Worm (Caenorhabditis elegans) whole organism, L2 larva: ENCODE data around the gene F54C9.11.
A peak's percentile ranks its signal among the peaks of the same experiment; 100 is the strongest.

ENCODE experiments used
- C34F6.9 ChIP-seq: fragments of 150-350 bp; optimal IDR thresholded peaks from 2 replicates; lab custom pipeline; 2014; ENCODE audit warnings: missing biosample characterization, missing genetic modification characterization
- F13H6.1 ChIP-seq: sonication (generic microtip); optimal IDR thresholded peaks from 2 replicates; lab custom pipeline; 2016; ENCODE audit warnings: missing genetic modification characterization, missing compliant biosample characterization
- R02D3.7 ChIP-seq: fragments of 150-350 bp; optimal IDR thresholded peaks from 2 replicates; lab custom pipeline; 2014; ENCODE audit warnings: missing biosample characterization, missing genetic modification characterization
- Y55F3AM.14 ChIP-seq: fragments of 200-800 bp; sonication (Bioruptor generic); optimal IDR thresholded peaks from 2 replicates; lab custom pipeline; 2018; ENCODE audit warnings: mild to moderate bottlenecking, missing genetic modification characterization, missing compliant biosample characterization
- ZK546.5 ChIP-seq: sonication (generic microtip); optimal IDR thresholded peaks from 2 replicates; lab custom pipeline; 2017; ENCODE audit warnings: missing biosample characterization, missing genetic modification characterization
- alr-1 ChIP-seq: fragments of 150-350 bp; optimal IDR thresholded peaks from 2 replicates; lab custom pipeline; 2014; ENCODE audit warnings: missing biosample characterization, missing genetic modification characterization
- ama-1 ChIP-seq: fragments of 150-350 bp; optimal IDR thresholded peaks from 2 replicates; lab custom pipeline; 2018; ENCODE audit warnings: inconsistent platforms
- blmp-1 ChIP-seq: sonication (generic microtip); optimal IDR thresholded peaks from 2 replicates; lab custom pipeline; 2017; ENCODE audit warnings: missing genetic modification characterization, mild to moderate bottlenecking, missing compliant biosample characterization, antibody characterized with exemption, moderate library complexity; ENCODE audit not compliant: insufficient read depth
- ceh-16 ChIP-seq: fragments of 150-350 bp; optimal IDR thresholded peaks from 2 replicates; lab custom pipeline; 2014; ENCODE audit warnings: missing biosample characterization, missing genetic modification characterization
- ceh-82 ChIP-seq: fragments of 150-350 bp; optimal IDR thresholded peaks from 2 replicates; lab custom pipeline; 2014; ENCODE audit warnings: missing biosample characterization, missing genetic modification characterization
- dmd-4 ChIP-seq: sonication (generic microtip); optimal IDR thresholded peaks from 2 replicates; lab custom pipeline; 2017; ENCODE audit warnings: missing biosample characterization, missing genetic modification characterization
- egl-27 ChIP-seq: sonication (generic microtip); optimal IDR thresholded peaks from 3 replicates; lab custom pipeline; 2017; ENCODE audit warnings: missing biosample characterization, missing genetic modification reagents, missing genetic modification characterization
- elt-1 ChIP-seq: fragments of 150-350 bp; optimal IDR thresholded peaks from 2 replicates; lab custom pipeline; 2014; ENCODE audit warnings: missing biosample characterization, missing genetic modification characterization
- elt-3 ChIP-seq: sonication (generic microtip); optimal IDR thresholded peaks from 2 replicates; lab custom pipeline; 2017; ENCODE audit warnings: missing biosample characterization, missing genetic modification characterization
- fos-1 ChIP-seq: fragments of 150-350 bp; optimal IDR thresholded peaks from 2 replicates; lab custom pipeline; 2014; ENCODE audit warnings: missing biosample characterization, missing genetic modification characterization
- gmeb-1 ChIP-seq: fragments of 150-350 bp; optimal IDR thresholded peaks from 2 replicates; lab custom pipeline; 2014; ENCODE audit warnings: missing biosample characterization, missing genetic modification characterization
- lin-11 ChIP-seq: fragments of 150-350 bp; sonication (generic microtip); optimal IDR thresholded peaks from 2 replicates; lab custom pipeline; 2014; ENCODE audit warnings: missing biosample characterization, missing genetic modification characterization, inconsistent platforms, mixed read lengths
- lin-13 ChIP-seq: fragments of 150-350 bp; optimal IDR thresholded peaks from 2 replicates; lab custom pipeline; 2014; ENCODE audit warnings: missing biosample characterization, missing genetic modification reagents, missing genetic modification characterization
- lin-39 ChIP-seq: fragments of 150-350 bp; optimal IDR thresholded peaks from 2 replicates; lab custom pipeline; 2014; ENCODE audit warnings: missing biosample characterization, missing genetic modification reagents, missing genetic modification characterization
- lsy-2 ChIP-seq, 2 experiments: fragments of 150-350 bp in 1 of 2; sonication (generic microtip) in 1 of 2; optimal IDR thresholded peaks; 2 replicates each; lab custom pipeline; 2014 to 2017; ENCODE audit warnings: missing biosample characterization in 2 of 2, missing genetic modification characterization in 2 of 2
- mab-5 ChIP-seq: fragments of 150-350 bp; optimal IDR thresholded peaks from 2 replicates; lab custom pipeline; 2014; ENCODE audit warnings: missing biosample characterization, missing genetic modification characterization
- mbf-1 ChIP-seq: sonication (generic microtip); optimal IDR thresholded peaks from 2 replicates; lab custom pipeline; 2017; ENCODE audit warnings: missing biosample characterization, missing genetic modification characterization
- mdl-1 ChIP-seq, 2 experiments: fragments of 150-350 bp in 1 of 2; sonication (generic microtip) in 1 of 2; optimal IDR thresholded peaks; 2 replicates each; lab custom pipeline; 2017; ENCODE audit warnings: missing biosample characterization in 2 of 2, missing genetic modification characterization in 2 of 2
- nhr-10 ChIP-seq: sonication (generic microtip); optimal IDR thresholded peaks from 2 replicates; lab custom pipeline; 2017; ENCODE audit warnings: missing biosample characterization, missing genetic modification characterization
- nhr-11 ChIP-seq: fragments of 150-350 bp; optimal IDR thresholded peaks from 2 replicates; lab custom pipeline; 2014; ENCODE audit warnings: missing biosample characterization, missing genetic modification characterization
- nhr-12 ChIP-seq: fragments of 150-350 bp; optimal IDR thresholded peaks from 2 replicates; lab custom pipeline; 2014; ENCODE audit warnings: missing biosample characterization, missing genetic modification characterization
- nhr-129 ChIP-seq: fragments of 150-350 bp; optimal IDR thresholded peaks from 2 replicates; lab custom pipeline; 2014; ENCODE audit warnings: missing biosample characterization, missing genetic modification characterization
- nhr-21 ChIP-seq: fragments of 150-350 bp; optimal IDR thresholded peaks from 2 replicates; lab custom pipeline; 2014; ENCODE audit warnings: missing biosample characterization, missing genetic modification characterization
- nhr-23 ChIP-seq: fragments of 150-350 bp; optimal IDR thresholded peaks from 2 replicates; lab custom pipeline; 2014; ENCODE audit warnings: missing biosample characterization, missing genetic modification reagents, missing genetic modification characterization
- nhr-237 ChIP-seq: fragments of 150-350 bp; optimal IDR thresholded peaks from 2 replicates; lab custom pipeline; 2014; ENCODE audit warnings: missing biosample characterization, missing genetic modification characterization
- nhr-25 ChIP-seq: fragments of 150-350 bp; sonication (generic microtip); optimal IDR thresholded peaks from 3 replicates; lab custom pipeline; 2014; ENCODE audit warnings: missing biosample characterization, missing genetic modification characterization
- nhr-6 ChIP-seq: fragments of 150-350 bp; optimal IDR thresholded peaks from 2 replicates; lab custom pipeline; 2014; ENCODE audit warnings: missing biosample characterization, missing genetic modification characterization
- nhr-77 ChIP-seq: fragments of 150-350 bp; optimal IDR thresholded peaks from 2 replicates; lab custom pipeline; 2014; ENCODE audit warnings: missing biosample characterization, missing genetic modification characterization
- peb-1 ChIP-seq: fragments of 150-350 bp; optimal IDR thresholded peaks from 2 replicates; lab custom pipeline; 2014; ENCODE audit warnings: missing biosample characterization, missing genetic modification characterization
- sem-4 ChIP-seq: fragments of 150-350 bp; optimal IDR thresholded peaks from 2 replicates; lab custom pipeline; 2014; ENCODE audit warnings: missing biosample characterization, missing genetic modification reagents, missing genetic modification characterization
- skn-1 ChIP-seq: sonication (generic microtip); optimal IDR thresholded peaks from 2 replicates; lab custom pipeline; 2017; ENCODE audit warnings: missing biosample characterization, missing genetic modification characterization
- sma-3 ChIP-seq: sonication (generic microtip); optimal IDR thresholded peaks from 2 replicates; lab custom pipeline; 2016; ENCODE audit warnings: missing genetic modification reagents, missing genetic modification characterization, missing compliant biosample characterization
- sma-9 ChIP-seq, 2 experiments: fragments of 150-350 bp in 1 of 2; sonication (generic microtip) in 1 of 2; optimal IDR thresholded peaks; 2 replicates each; lab custom pipeline; 2014 to 2016; ENCODE audit warnings: missing genetic modification characterization in 2 of 2, mild to moderate bottlenecking in 1 of 2, missing biosample characterization in 1 of 2, missing compliant biosample characterization in 1 of 2, missing genetic modification reagents in 1 of 2, moderate library complexity in 1 of 2
- snpc-4 ChIP-seq: fragments of 150-350 bp; optimal IDR thresholded peaks from 2 replicates; lab custom pipeline; 2014; ENCODE audit warnings: missing biosample characterization, missing genetic modification characterization
- unc-39 ChIP-seq: fragments of 150-350 bp; optimal IDR thresholded peaks from 2 replicates; lab custom pipeline; 2014; ENCODE audit warnings: missing biosample characterization, missing genetic modification characterization
- unc-55 ChIP-seq: fragments of 150-350 bp; sonication (generic microtip); optimal IDR thresholded peaks from 3 replicates; lab custom pipeline; 2014; ENCODE audit warnings: missing biosample characterization, missing genetic modification reagents, missing genetic modification characterization
- unc-62 ChIP-seq: fragments of 150-350 bp; optimal IDR thresholded peaks from 2 replicates; lab custom pipeline; 2014; ENCODE audit warnings: missing biosample characterization, missing genetic modification reagents, missing genetic modification characterization
- zag-1 ChIP-seq: fragments of 150-350 bp; optimal IDR thresholded peaks from 2 replicates; lab custom pipeline; 2014; ENCODE audit warnings: missing biosample characterization, missing genetic modification characterization
- ztf-1 ChIP-seq: fragments of 200-800 bp; sonication (Bioruptor generic); conservative IDR thresholded peaks from 2 replicates; pipeline ENCODE4 v1.3.6; 2022; ENCODE audit warnings: missing genetic modification characterization, missing compliant biosample characterization
- ztf-11 ChIP-seq: sonication (generic microtip); optimal IDR thresholded peaks from 2 replicates; lab custom pipeline; 2017; ENCODE audit warnings: missing biosample characterization, missing genetic modification characterization
- ztf-4 ChIP-seq: fragments of 150-350 bp; optimal IDR thresholded peaks from 2 replicates; lab custom pipeline; 2014; ENCODE audit warnings: missing biosample characterization, missing genetic modification characterization

Gene F54C9.11

ce11 chrII:8593840-8594625 lies 9.1 kb upstream of the F54C9.11 start, which contains the start of gene aptf-3:
aptf-3 (plus strand) TSS chrII:8594190.
- TF ChIP-seq nhr-77 (tag; lab: Kevin White, UChicago) (no peak), lsy-2 (tag; optimal IDR thresholded peaks at IDR 0.05; lab: Kevin White, UChicago) (no peak), nhr-25 (tag; lab: Kevin White, UChicago) (no peak), mab-5 (tag; lab: Kevin White, UChicago) (no peak), elt-3 (tag; lab: Kevin White, UChicago) (no peak), nhr-23 (tag; lab: Kevin White, UChicago) (no peak), peb-1 (tag; lab: Kevin White, UChicago) (no peak), F13H6.1 (tag; lab: Kevin White, UChicago) (no peak), alr-1 (tag; lab: Kevin White, UChicago) (no peak), ceh-82 (no peak), lin-11 (no peak), skn-1 (tag; lab: Kevin White, UChicago) (no peak), nhr-6 (no peak), C34F6.9 (tag; lab: Kevin White, UChicago) (no peak), unc-39 (no peak), lin-39 (tag; lab: Kevin White, UChicago) (no peak), sem-4 (tag; lab: Kevin White, UChicago) (no peak)

- TF ChIP-seq unc-55, result peak; percentile 26
- TF ChIP-seq lsy-2 (tag; optimal IDR thresholded peaks at IDR 0.05; lab: Kevin White, UChicago), result no peak
- no peak for TF ChIP-seq dmd-4 (tag; lab: Kevin White, UChicago)
- TF ChIP-seq Y55F3AM.14 (GFP tag; lab: Kevin White, UChicago), result no peak
- no peak for TF ChIP-seq elt-1
Measured at ce11 chrII:8590684-8591083, 5.8 kb upstream of the F54C9.11 start, which contains the start of gene aptf-4. aptf-4 (plus strand) TSS chrII:8590984.

- TF ChIP-seq sma-3 (no peak), gmeb-1 (tag; lab: Kevin White, UChicago) (no peak), elt-1 (no peak), unc-62 (GFP tag; lab: Kevin White, UChicago) (no peak), R02D3.7 (tag; lab: Kevin White, UChicago) (no peak), unc-55 (peak; percentile 17), ztf-1 (GFP tag; lab: Robert Waterston, UW) (no peak), ceh-82 (no peak), sma-9 (GFP tag; optimal IDR thresholded peaks at IDR 0.05; lab: Kevin White, UChicago) (peak; percentile 38), sma-9 (tag; optimal IDR thresholded peaks at IDR 0.05; lab: Kevin White, UChicago) (no peak), nhr-77 (tag; lab: Kevin White, UChicago) (no peak), C34F6.9 (tag; lab: Kevin White, UChicago) (peak; percentile 49), ztf-4 (tag; lab: Kevin White, UChicago) (no peak), blmp-1 (no peak), lin-13 (GFP tag; lab: Kevin White, UChicago) (no peak), nhr-12 (tag; lab: Kevin White, UChicago) (no peak), fos-1 (no peak), egl-27 (tag; lab: Kevin White, UChicago) (no peak), lsy-2 (tag; optimal IDR thresholded peaks at IDR 0.05; lab: Kevin White, UChicago) (peak in 1 of 2 experiments; percentile 39), peb-1 (tag; lab: Kevin White, UChicago) (no peak), snpc-4 (tag; lab: Kevin White, UChicago) (no peak), nhr-11 (tag; lab: Kevin White, UChicago) (no peak), nhr-25 (tag; lab: Kevin White, UChicago) (no peak), ama-1 (lab: Kevin White, UChicago) (no peak), Y55F3AM.14 (GFP tag; lab: Kevin White, UChicago) (no peak), ztf-11 (tag; lab: Kevin White, UChicago) (no peak), lin-39 (tag; lab: Kevin White, UChicago) (no peak), alr-1 (tag; lab: Kevin White, UChicago) (no peak), mbf-1 (tag; lab: Kevin White, UChicago) (no peak), nhr-10 (tag; lab: Kevin White, UChicago) (no peak), unc-39 (no peak), nhr-21 (tag; lab: Kevin White, UChicago) (no peak), mdl-1 (tag; optimal IDR thresholded peaks at IDR 0.05; lab: Kevin White, UChicago) (no peak), dmd-4 (tag; lab: Kevin White, UChicago) (no peak), nhr-129 (tag; lab: Kevin White, UChicago) (no peak), zag-1 (tag; lab: Kevin White, UChicago) (peak; percentile 40), skn-1 (tag; lab: Kevin White, UChicago) (no peak), F13H6.1 (tag; lab: Kevin White, UChicago) (no peak), ceh-16 (no peak), ZK546.5 (tag; lab: Kevin White, UChicago) (no peak), nhr-23 (tag; lab: Kevin White, UChicago) (no peak), sem-4 (tag; lab: Kevin White, UChicago) (no peak), nhr-237 (tag; lab: Kevin White, UChicago) (no peak), lin-11 (no peak), mab-5 (tag; lab: Kevin White, UChicago) (no peak)
Measured at ce11 chrII:8589227-8589626, 4.3 kb upstream of the F54C9.11 start.
